Fruit fly (Drosophila melanogaster) whole organism, pupa: ENCODE results near the gene CG12224.

ENCODE experiments used
- CG12605 ChIP-seq: fragments of 200-800 bp; sonication (Bioruptor generic); IDR thresholded peaks from 2 replicates; pipeline ENCODE4 v1.3.6; 2022; ENCODE audit warnings: missing biosample characterization, missing genetic modification characterization
- CG14655 ChIP-seq: fragments of 200-800 bp; sonication (Bioruptor generic); optimal IDR thresholded peaks from 3 replicates; lab custom pipeline; 2017; ENCODE audit warnings: mild to moderate bottlenecking, missing biosample characterization, missing genetic modification reagents, missing genetic modification characterization
- CG34367 ChIP-seq: fragments of 200-800 bp; sonication (Bioruptor generic); optimal IDR thresholded peaks from 2 replicates; lab custom pipeline; 2018; ENCODE audit warnings: missing biosample characterization, mild to moderate bottlenecking, missing genetic modification characterization
- CG4496 ChIP-seq: fragments of 200-800 bp; sonication (Bioruptor generic); IDR thresholded peaks from 3 replicates; pipeline ENCODE4 v1.3.6; 2022; ENCODE audit warnings: missing biosample characterization, missing genetic modification characterization
- CG8159 ChIP-seq: fragments of 200-800 bp; sonication (Bioruptor generic); optimal IDR thresholded peaks from 3 replicates; lab custom pipeline; 2018; ENCODE audit warnings: missing biosample characterization, mild to moderate bottlenecking, missing genetic modification characterization, moderate library complexity
- CG8301 ChIP-seq: fragments of 200-800 bp; sonication (Bioruptor generic); optimal IDR thresholded peaks from 2 replicates; lab custom pipeline; 2018; ENCODE audit warnings: missing biosample characterization, mild to moderate bottlenecking, missing genetic modification characterization
- CG9948 ChIP-seq: fragments of 200-800 bp; sonication (Bioruptor generic); optimal IDR thresholded peaks from 2 replicates; lab custom pipeline; 2018; ENCODE audit warnings: missing biosample characterization, mild to moderate bottlenecking, missing genetic modification characterization, moderate library complexity
- D1 ChIP-seq: fragments of 200-800 bp; sonication (Bioruptor generic); optimal IDR thresholded peaks from 2 replicates; lab custom pipeline; 2018; ENCODE audit warnings: missing biosample characterization, mild to moderate bottlenecking, missing genetic modification characterization, moderate library complexity
- EcR ChIP-seq: fragments of 200-800 bp; sonication (Bioruptor generic); optimal IDR thresholded peaks from 3 replicates; lab custom pipeline; 2019; ENCODE audit warnings: missing biosample characterization, missing genetic modification characterization, mild to moderate bottlenecking, moderate library complexity, missing genetic modification reagents
- Ets98B ChIP-seq: fragments of 200-800 bp; sonication (Bioruptor generic); IDR thresholded peaks from 2 replicates; pipeline ENCODE4 v1.3.6; 2022; ENCODE audit warnings: missing biosample characterization, missing genetic modification characterization
- Pif1A ChIP-seq: fragments of 200-800 bp; sonication (Bioruptor generic); optimal IDR thresholded peaks from 3 replicates; lab custom pipeline; 2016; ENCODE audit warnings: missing biosample characterization, missing genetic modification characterization
- Snoo ChIP-seq: fragments of 200-800 bp; sonication (Bioruptor generic); optimal IDR thresholded peaks from 3 replicates; lab custom pipeline; 2017; ENCODE audit warnings: missing biosample characterization, mild to moderate bottlenecking, missing genetic modification characterization, inconsistent platforms
- fd96Ca ChIP-seq: fragments of 200-800 bp; sonication (Bioruptor generic); IDR thresholded peaks from 3 replicates; pipeline ENCODE4 v1.3.6; 2022; ENCODE audit warnings: missing biosample characterization, missing genetic modification characterization

DNA sequence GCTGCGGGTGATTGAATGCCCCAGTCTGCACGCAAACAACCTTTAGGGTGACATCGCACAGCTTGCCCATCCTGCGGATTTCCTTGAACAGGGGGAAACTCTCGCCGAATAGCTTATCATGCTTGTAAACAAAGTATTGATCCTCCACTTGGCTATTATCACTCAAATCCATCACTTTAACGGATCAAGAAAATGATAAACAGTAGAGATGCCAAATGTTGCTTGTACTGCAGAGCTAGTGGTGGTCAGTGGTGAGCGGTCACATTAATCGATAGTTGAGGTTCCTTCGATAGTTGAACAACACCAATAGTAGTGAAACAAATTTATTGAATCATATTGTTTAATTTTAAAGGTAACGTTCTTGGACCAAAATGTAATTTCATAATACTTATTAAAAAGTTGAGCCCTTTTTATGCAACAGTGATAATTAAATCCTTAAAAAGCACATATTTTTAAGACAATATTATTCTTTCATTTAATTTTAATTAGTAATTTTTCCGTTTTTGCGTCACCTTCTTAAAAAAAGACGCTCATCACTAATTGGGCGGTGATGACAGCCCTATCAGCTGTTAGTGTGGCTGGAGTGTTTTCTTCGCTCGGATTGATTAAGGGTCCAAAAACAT is 28.5 kb upstream of the CG12224 start, which contains the start of the genes KLHL18 and GCC185:
- TF ChIP-seq CG14655: no peak
- peak; percentile 9 for TF ChIP-seq EcR (GFP tag; lab: Kevin White, UChicago)
- no peak for TF ChIP-seq D1
- no peak for TF ChIP-seq CG12605 (GFP tag; lab: Robert Waterston, UW)
- peak; percentile 67 for TF ChIP-seq Snoo (tag; lab: Kevin White, UChicago)
- TF ChIP-seq CG9948 (tag; lab: Kevin White, UChicago): peak; percentile 77
- TF ChIP-seq CG34367 (tag; lab: Kevin White, UChicago): peak; percentile 54
- TF ChIP-seq Ets98B (GFP tag; lab: Robert Waterston, UW): no peak; the same call in 1 of the 2 replicates
- peak; percentile 54; the same call in 1 of the 3 replicates for TF ChIP-seq CG4496 (GFP tag; lab: Robert Waterston, UW)
- TF ChIP-seq fd96Ca (GFP tag; lab: Robert Waterston, UW): no peak
- no peak for TF ChIP-seq Pif1A (GFP tag; lab: Kevin White, UChicago)
- TF ChIP-seq CG8159 (tag; lab: Kevin White, UChicago): peak; percentile 82
- no peak for TF ChIP-seq CG8301 (tag; lab: Kevin White, UChicago)
